Fruit fly (Drosophila melanogaster): ENCODE data around the gene Spn88Ea.

dm6 chr3R:15213362-15213989, 7.2 kb upstream of the Spn88Ea start, which contains the start of the genes CG6654 and CG4210:
- TF ChIP-seq Snoo (tag; optimal IDR thresholded peaks at IDR 0.05) (no peak), Pif1A (GFP tag; optimal IDR thresholded peaks at IDR 0.05) (no peak), Ets98B (GFP tag; IDR thresholded peaks at IDR 0.05) (no peak)

All from whole organism, pupa.